Fruit fly (Drosophila melanogaster) whole organism, wandering third instar larva: ENCODE data around the gene CG9926.

Source experiments
- Abd-B ChIP-seq: fragments of >200 bp; optimal IDR thresholded peaks from 2 replicates; lab custom pipeline; 2017; ENCODE audit warnings: missing biosample characterization, missing genetic modification characterization
- CG32264 ChIP-seq: fragments of 200-800 bp; sonication (Bioruptor generic); optimal IDR thresholded peaks from 2 replicates; lab custom pipeline; 2016; ENCODE audit warnings: missing biosample characterization, missing genetic modification characterization
- CG9705 ChIP-seq: fragments of 200-800 bp; sonication (Bioruptor generic); optimal IDR thresholded peaks from 2 replicates; lab custom pipeline; 2018; ENCODE audit warnings: missing biosample characterization, mild to moderate bottlenecking, missing genetic modification characterization
- CrebA ChIP-seq: fragments of 200-800 bp; sonication (Bioruptor generic); optimal IDR thresholded peaks from 2 replicates; lab custom pipeline; 2016; ENCODE audit warnings: missing biosample characterization, mild to moderate bottlenecking, missing genetic modification characterization, borderline replicate concordance
- GATAd ChIP-seq: sonication (Bioruptor generic); optimal IDR thresholded peaks from 2 replicates; lab custom pipeline; 2016; ENCODE audit warnings: missing biosample characterization, missing genetic modification characterization
- HLH106 ChIP-seq: fragments of 200-800 bp; optimal IDR thresholded peaks from 3 replicates; lab custom pipeline; 2019; ENCODE audit warnings: missing biosample characterization, mild to moderate bottlenecking, missing genetic modification characterization, moderate library complexity
- Hnf4 ChIP-seq: fragments of 200-800 bp; sonication (Bioruptor generic); optimal IDR thresholded peaks from 2 replicates; lab custom pipeline; 2016; ENCODE audit warnings: missing biosample characterization, mild to moderate bottlenecking, missing genetic modification characterization
- Hr78 ChIP-seq: fragments of >200 bp; optimal IDR thresholded peaks from 2 replicates; lab custom pipeline; 2017; ENCODE audit warnings: missing biosample characterization, missing genetic modification characterization
- Hr83 ChIP-seq: fragments of 200-300 bp; sonication (Bioruptor generic); optimal IDR thresholded peaks from 2 replicates; lab custom pipeline; 2016; ENCODE audit warnings: missing biosample characterization, mild to moderate bottlenecking, missing genetic modification characterization, moderate library complexity; ENCODE audit not compliant: poor library complexity, severe bottlenecking
- Jra ChIP-seq: sonication (Bioruptor generic); optimal IDR thresholded peaks from 2 replicates; lab custom pipeline; 2016; ENCODE audit warnings: missing biosample characterization, missing genetic modification characterization
- Mio ChIP-seq: sonication (Bioruptor generic); optimal IDR thresholded peaks from 2 replicates; lab custom pipeline; 2016; ENCODE audit warnings: missing biosample characterization, missing genetic modification characterization
- Myc ChIP-seq: fragments of >200 bp; optimal IDR thresholded peaks from 2 replicates; lab custom pipeline; 2017
- N ChIP-seq: fragments of >200 bp; optimal IDR thresholded peaks from 2 replicates; lab custom pipeline; 2018; ENCODE audit warnings: missing biosample characterization, missing external identifiers, missing genetic modification characterization
- Rel ChIP-seq, 2 experiments: fragments of 200-800 bp; sonication (Bioruptor generic) in 1 of 2; optimal IDR thresholded peaks; 2 replicates in 1 of 2; 3 replicates in 1 of 2; lab custom pipeline; 2016 to 2019; ENCODE audit warnings: mild to moderate bottlenecking in 2 of 2, missing biosample characterization in 2 of 2, missing genetic modification characterization in 2 of 2, moderate library complexity in 1 of 2
- Vsx2 ChIP-seq: fragments of 200-300, 225-300 bp; sonication (Bioruptor generic); optimal IDR thresholded peaks from 2 replicates; lab custom pipeline; 2018; ENCODE audit warnings: missing biosample characterization, missing genetic modification characterization; ENCODE audit not compliant: partially characterized antibody
- br ChIP-seq: fragments of 200-800 bp; sonication (Bioruptor generic); optimal IDR thresholded peaks from 2 replicates; lab custom pipeline; 2016; ENCODE audit warnings: missing biosample characterization, missing genetic modification characterization
- brk ChIP-seq: fragments of 200-800 bp; sonication (Bioruptor generic); optimal IDR thresholded peaks from 2 replicates; lab custom pipeline; 2016; ENCODE audit warnings: missing biosample characterization, mild to moderate bottlenecking, missing genetic modification characterization
- dl ChIP-seq, 2 experiments: fragments of 175-275, 200-275 bp in 1 of 2; fragments of 200-275 bp in 1 of 2; sonication (Bioruptor generic); optimal IDR thresholded peaks; lab custom pipeline; 2018; ENCODE audit warnings: mild to moderate bottlenecking in 2 of 2, missing biosample characterization in 2 of 2, missing genetic modification characterization in 2 of 2, moderate library complexity in 2 of 2; ENCODE audit not compliant: partially characterized antibody in 2 of 2, insufficient read depth in 1 of 2
- dmrt93B ChIP-seq: fragments of 200-800 bp; sonication (Bioruptor generic); optimal IDR thresholded peaks from 2 replicates; lab custom pipeline; 2018; ENCODE audit warnings: missing biosample characterization, mild to moderate bottlenecking, missing genetic modification characterization
- dsf ChIP-seq: sonication (Bioruptor generic); optimal IDR thresholded peaks from 2 replicates; lab custom pipeline; 2016; ENCODE audit warnings: missing biosample characterization, missing genetic modification characterization, borderline replicate concordance
- ey ChIP-seq: fragments of 200-800 bp; sonication (Bioruptor generic); optimal IDR thresholded peaks from 2 replicates; lab custom pipeline; 2016; ENCODE audit warnings: missing biosample characterization, missing genetic modification characterization
- foxo ChIP-seq, 2 experiments: fragments of 200-800 bp; sonication (Bioruptor generic); optimal IDR thresholded peaks; 2 replicates in 1 of 2; 3 replicates in 1 of 2; lab custom pipeline; 2016 to 2017; ENCODE audit warnings: missing biosample characterization in 2 of 2, missing genetic modification characterization in 2 of 2
- jim ChIP-seq: fragments of 175-275, 200-325 bp; sonication (Bioruptor generic); optimal IDR thresholded peaks from 2 replicates; lab custom pipeline; 2016; ENCODE audit warnings: missing biosample characterization, mild to moderate bottlenecking, missing genetic modification characterization
- lola ChIP-seq: fragments of >200 bp; optimal IDR thresholded peaks from 2 replicates; lab custom pipeline; 2017; ENCODE audit warnings: missing biosample characterization, missing genetic modification characterization
- psq ChIP-seq: fragments of 200-800 bp; sonication (Bioruptor generic); optimal IDR thresholded peaks from 3 replicates; lab custom pipeline; 2017; ENCODE audit warnings: missing biosample characterization, mild to moderate bottlenecking, missing genetic modification characterization, moderate library complexity
- rgr ChIP-seq: fragments of 200-800 bp; sonication (Bioruptor generic); optimal IDR thresholded peaks from 3 replicates; lab custom pipeline; 2016; ENCODE audit warnings: missing biosample characterization, mild to moderate bottlenecking, missing genetic modification characterization
- sage ChIP-seq: fragments of 200-800 bp; sonication (Bioruptor generic); optimal IDR thresholded peaks from 2 replicates; lab custom pipeline; 2016; ENCODE audit warnings: missing biosample characterization, mild to moderate bottlenecking, missing genetic modification characterization
- sv ChIP-seq: fragments of 200-800 bp; sonication (Bioruptor generic); optimal IDR thresholded peaks from 3 replicates; lab custom pipeline; 2016; ENCODE audit warnings: missing biosample characterization, missing genetic modification characterization
- tai ChIP-seq: sonication (Bioruptor generic); optimal IDR thresholded peaks from 2 replicates; lab custom pipeline; 2016; ENCODE audit warnings: missing biosample characterization, missing genetic modification characterization
- woc ChIP-seq: sonication (Bioruptor generic); optimal IDR thresholded peaks from 2 replicates; lab custom pipeline; 2016; ENCODE audit warnings: missing biosample characterization, mild to moderate bottlenecking, missing genetic modification characterization

The CG9926 gene

dm6 chr3R:13997762-13998161 lies 46.8 kb upstream of the CG9926 start:
- TF ChIP-seq jim (GFP tag; lab: Kevin White, UChicago) (no peak), HLH106 (tag; lab: Kevin White, UChicago) (no peak), rgr (GFP tag; lab: Kevin White, UChicago) (no peak), Abd-B (GFP tag; lab: Kevin White, UChicago) (no peak), GATAd (GFP tag; lab: Kevin White, UChicago) (no peak), Vsx2 (no peak), Hr78 (no peak), br (GFP tag; lab: Kevin White, UChicago) (no peak), N (GFP tag; lab: Kevin White, UChicago) (no peak), tai (GFP tag; lab: Kevin White, UChicago) (no peak), Jra (GFP tag; lab: Kevin White, UChicago) (no peak), psq (GFP tag; lab: Kevin White, UChicago) (no peak), Myc (lab: Kevin White, UChicago) (no peak), sv (GFP tag; lab: Kevin White, UChicago) (no peak), Hnf4 (GFP tag; lab: Kevin White, UChicago) (no peak), Hr83 (GFP tag; lab: Kevin White, UChicago) (no peak), foxo (GFP tag; optimal IDR thresholded peaks at IDR 0.05; lab: Kevin White, UChicago) (no peak), ey (GFP tag; lab: Kevin White, UChicago) (no peak), CrebA (GFP tag; lab: Kevin White, UChicago) (no peak)

- TF ChIP-seq woc (GFP tag; lab: Kevin White, UChicago) (no peak), brk (GFP tag; lab: Kevin White, UChicago) (no peak), N (GFP tag; lab: Kevin White, UChicago) (no peak), psq (GFP tag; lab: Kevin White, UChicago) (no peak), Mio (GFP tag; lab: Kevin White, UChicago) (no peak), CG9705 (GFP tag; lab: Kevin White, UChicago) (no peak), br (GFP tag; lab: Kevin White, UChicago) (no peak), Hr83 (GFP tag; lab: Kevin White, UChicago) (no peak), sv (GFP tag; lab: Kevin White, UChicago) (no peak), Hnf4 (GFP tag; lab: Kevin White, UChicago) (no peak), CG32264 (GFP tag; lab: Kevin White, UChicago) (no peak), Vsx2 (no peak), Abd-B (GFP tag; lab: Kevin White, UChicago) (no peak), dmrt93B (no peak), lola (GFP tag; lab: Kevin White, UChicago) (no peak), dl (GFP tag; optimal IDR thresholded peaks at IDR 0.05; lab: Kevin White, UChicago; ENCODE audit: insufficient read depth in 1 of 2, partially characterized antibody in 2 of 2) (no peak), Rel (GFP tag; optimal IDR thresholded peaks at IDR 0.05; lab: Kevin White, UChicago) (no peak), Rel (tag; optimal IDR thresholded peaks at IDR 0.05; lab: Kevin White, UChicago) (no peak), sage (GFP tag; lab: Kevin White, UChicago) (no peak), Myc (lab: Kevin White, UChicago) (no peak), GATAd (GFP tag; lab: Kevin White, UChicago) (no peak)
Observed at dm6 chr3R:13995933-13996332, 45.0 kb upstream of the CG9926 start.

dm6 chr3R:13995426-13995825 lies 44.5 kb upstream of the CG9926 start:
- TF ChIP-seq tai (GFP tag; lab: Kevin White, UChicago) (no peak), GATAd (GFP tag; lab: Kevin White, UChicago) (no peak), dmrt93B (no peak), dsf (GFP tag; lab: Kevin White, UChicago) (no peak), dl (GFP tag; optimal IDR thresholded peaks at IDR 0.05; lab: Kevin White, UChicago; ENCODE audit: insufficient read depth in 1 of 2, partially characterized antibody in 2 of 2) (no peak), jim (GFP tag; lab: Kevin White, UChicago) (no peak), Vsx2 (no peak), CG9705 (GFP tag; lab: Kevin White, UChicago) (no peak)

- TF ChIP-seq jim (GFP tag; lab: Kevin White, UChicago) (peak; percentile 53), Hr83 (GFP tag; lab: Kevin White, UChicago) (no peak), Rel (GFP tag; optimal IDR thresholded peaks at IDR 0.05; lab: Kevin White, UChicago) (no peak), Rel (tag; optimal IDR thresholded peaks at IDR 0.05; lab: Kevin White, UChicago) (no peak), HLH106 (tag; lab: Kevin White, UChicago) (no peak)
Observed at dm6 chr3R:13992126-13992535, 41.2 kb upstream of the CG9926 start.
